Fruit fly (Drosophila melanogaster): Measurements from ENCODE around the gene CG5116.

CG5116 gene

dm6 chr3R:25489116-25489515 lies 6.2 kb downstream of the CG5116 start (continued):
- TF ChIP-seq Xrp1 (GFP tag; IDR thresholded peaks at IDR 0.05): peak; percentile 84
- TF ChIP-seq da (GFP tag; optimal IDR thresholded peaks at IDR 0.05): no peak
- TF ChIP-seq Fer3 (tag; optimal IDR thresholded peaks at IDR 0.05): peak; percentile 52
- peak; percentile 19 for TF ChIP-seq CG10462 (GFP tag; optimal IDR thresholded peaks at IDR 0.05)
- TF ChIP-seq shn (GFP tag; optimal IDR thresholded peaks at IDR 0.05): no peak
- no peak for TF ChIP-seq bbx (GFP tag; IDR thresholded peaks at IDR 0.05; ENCODE audit: partially characterized antibody)
- peak; percentile 67 for TF ChIP-seq ttk (GFP tag; IDR thresholded peaks at IDR 0.05)
- no peak for TF ChIP-seq schlank (tag; optimal IDR thresholded peaks at IDR 0.05)
- no peak for TF ChIP-seq ems (GFP tag; optimal IDR thresholded peaks at IDR 0.05)
- no peak for TF ChIP-seq Mes4 (GFP tag; optimal IDR thresholded peaks at IDR 0.05)
- peak; percentile 69 for TF ChIP-seq phol (tag; optimal IDR thresholded peaks at IDR 0.05)
- no peak for TF ChIP-seq CG6854 (GFP tag; optimal IDR thresholded peaks at IDR 0.05)
- peak; percentile 19 for TF ChIP-seq zen (tag; optimal IDR thresholded peaks at IDR 0.05)
- no peak for TF ChIP-seq CG2202 (tag; optimal IDR thresholded peaks at IDR 0.05)
- no peak for TF ChIP-seq CG8478 (optimal IDR thresholded peaks at IDR 0.05)
- no peak for TF ChIP-seq jing (GFP tag; optimal IDR thresholded peaks at IDR 0.05)
- no peak for TF ChIP-seq CG7786 (GFP tag; optimal IDR thresholded peaks at IDR 0.05)
- no peak for TF ChIP-seq hth (optimal IDR thresholded peaks at IDR 0.05)
- peak; percentile 30; the same call in 1 of the 3 replicates for TF ChIP-seq CG7357 (GFP tag; IDR thresholded peaks at IDR 0.05)
- TF ChIP-seq onecut (GFP tag; IDR thresholded peaks at IDR 0.05): peak; percentile 53
- TF ChIP-seq cad (GFP tag; optimal IDR thresholded peaks at IDR 0.05): no peak
- TF ChIP-seq tll (GFP tag; optimal IDR thresholded peaks at IDR 0.05): no peak
- peak; percentile 69 for TF ChIP-seq CG14710 (tag; optimal IDR thresholded peaks at IDR 0.05)
- peak; percentile 16 for TF ChIP-seq mirr (GFP tag; optimal IDR thresholded peaks at IDR 0.05)
- TF ChIP-seq ind (GFP tag; optimal IDR thresholded peaks at IDR 0.05): peak; percentile 48
- no peak for TF ChIP-seq CG9876 (GFP tag; optimal IDR thresholded peaks at IDR 0.05)
- TF ChIP-seq unc-4 (GFP tag; IDR thresholded peaks at IDR 0.05; ENCODE audit: partially characterized antibody): no peak
- TF ChIP-seq run (tag; optimal IDR thresholded peaks at IDR 0.05): peak; percentile 14
- TF ChIP-seq Dad (GFP tag; optimal IDR thresholded peaks at IDR 0.05): no peak
- peak; percentile 39 for TF ChIP-seq CG10654 (GFP tag; optimal IDR thresholded peaks at IDR 0.05)
- no peak for TF ChIP-seq CG1647 (GFP tag; optimal IDR thresholded peaks at IDR 0.05)
- peak in 1 of 2 experiments; percentile 68 for TF ChIP-seq bsh (GFP tag; optimal IDR thresholded peaks at IDR 0.05)
- TF ChIP-seq CG34224 (GFP tag; IDR thresholded peaks at IDR 0.05; ENCODE audit: partially characterized antibody): no peak
- TF ChIP-seq CG10209 (GFP tag; optimal IDR thresholded peaks at IDR 0.05): no peak
- no peak for TF ChIP-seq bowl (GFP tag; IDR thresholded peaks at IDR 0.05)
- no peak for TF ChIP-seq H15 (GFP tag; IDR thresholded peaks at IDR 0.05)
- TF ChIP-seq tna (GFP tag; IDR thresholded peaks at IDR 0.05; ENCODE audit: partially characterized antibody): no peak
- no peak for TF ChIP-seq dimm (GFP tag; IDR thresholded peaks at IDR 0.05)
- no peak for TF ChIP-seq odd (GFP tag; optimal IDR thresholded peaks at IDR 0.05)
- peak; percentile 55 for TF ChIP-seq gsb-n (tag; optimal IDR thresholded peaks at IDR 0.05)
- TF ChIP-seq CG10147 (GFP tag; optimal IDR thresholded peaks at IDR 0.05): peak; percentile 33
- peak; percentile 75 for TF ChIP-seq unpg (GFP tag; optimal IDR thresholded peaks at IDR 0.05)
- TF ChIP-seq rib (GFP tag; IDR thresholded peaks at IDR 0.05): no peak
- TF ChIP-seq CG43689 (GFP tag; IDR thresholded peaks at IDR 0.05): 0 out of 2 replicates have a peak, but pooled peaks have one; percentile 54
- TF ChIP-seq CG10959 (GFP tag; IDR thresholded peaks at IDR 0.05): 0 out of 2 replicates have a peak, but pooled peaks have one; percentile 13
- no peak for TF ChIP-seq sim (GFP tag; IDR thresholded peaks at IDR 0.05)
- TF ChIP-seq CG6272 (GFP tag; IDR thresholded peaks at IDR 0.05): no peak
- peak; percentile 5 for TF ChIP-seq CG12155 (GFP tag; optimal IDR thresholded peaks at IDR 0.05)
- TF ChIP-seq Hr3 (GFP tag; optimal IDR thresholded peaks at IDR 0.05): peak; percentile 36
- TF ChIP-seq Myb (GFP tag; optimal IDR thresholded peaks at IDR 0.05): no peak
- TF ChIP-seq btn (GFP tag; optimal IDR thresholded peaks at IDR 0.05): no peak
- TF ChIP-seq klu (GFP tag; IDR thresholded peaks at IDR 0.05): 0 out of 2 replicates have a peak, but pooled peaks have one; percentile 26

Measured in whole organism, embryonic.